Worm (Caenorhabditis elegans) whole organism, L4/young adult: ENCODE results near the gene svh-1.
A peak's percentile ranks its signal among the peaks of the same experiment; 100 is the strongest.

Source experiments
- W03F9.2 ChIP-seq: fragments of 150-350 bp; optimal IDR thresholded peaks from 2 replicates; lab custom pipeline; 2014; ENCODE audit warnings: missing biosample characterization, missing genetic modification characterization
- dao-5 ChIP-seq: sonication (generic microtip); optimal IDR thresholded peaks from 2 replicates; lab custom pipeline; 2016; ENCODE audit warnings: missing genotype, missing genetic modification characterization, moderate library complexity, missing compliant biosample characterization
- him-1 ChIP-seq: sonication (generic microtip); optimal IDR thresholded peaks from 2 replicates; lab custom pipeline; 2016; ENCODE audit warnings: missing genotype, missing genetic modification reagents, missing genetic modification characterization, missing compliant biosample characterization

Gene svh-1

ce11 chrIV:8260848-8261638, 54.6 kb downstream of the svh-1 start, which contains the start of gene vit-6:
Gene vit-6, plus strand, starts transcription at chrIV:8261157.
- TF ChIP-seq dao-5 (tag; lab: Kevin White, UChicago) (peak; percentile 50), W03F9.2 (tag; lab: Kevin White, UChicago) (no peak), him-1 (tag; lab: Kevin White, UChicago) (no peak)

ce11 chrIV:8262671-8263070, 56.3 kb downstream of the svh-1 start:
- TF ChIP-seq W03F9.2 (tag; lab: Kevin White, UChicago): no peak
- no peak for TF ChIP-seq him-1 (tag; lab: Kevin White, UChicago)
- TF ChIP-seq dao-5 (tag; lab: Kevin White, UChicago): no peak
